Fruit fly (Drosophila melanogaster) whole organism, prepupa: ENCODE data around the gene CG13306.

ENCODE experiments used
- Blimp-1 ChIP-seq: fragments of 200-800 bp; sonication (Bioruptor generic); optimal IDR thresholded peaks from 3 replicates; lab custom pipeline; 2017; ENCODE audit warnings: missing biosample characterization, missing genetic modification characterization, mild to moderate bottlenecking, moderate library complexity, missing genetic modification reagents
- CG16779 ChIP-seq: fragments of 200-800 bp; sonication (Bioruptor generic); optimal IDR thresholded peaks from 3 replicates; lab custom pipeline; 2017; ENCODE audit warnings: missing biosample characterization, mild to moderate bottlenecking, missing genetic modification characterization
- CG3919 ChIP-seq: fragments of 200-800 bp; sonication (Bioruptor generic); optimal IDR thresholded peaks from 3 replicates; lab custom pipeline; 2016; ENCODE audit warnings: missing biosample characterization, missing genetic modification characterization
- Gug ChIP-seq: fragments of 200-800 bp; sonication (Bioruptor generic); IDR thresholded peaks from 2 replicates; pipeline ENCODE4 v1.3.6; 2022; ENCODE audit warnings: missing biosample characterization, missing genetic modification characterization
- Met ChIP-seq: fragments of 200-800 bp; sonication (Bioruptor generic); optimal IDR thresholded peaks from 3 replicates; lab custom pipeline; 2016; ENCODE audit warnings: missing biosample characterization, missing genetic modification characterization
- fkh ChIP-seq: fragments of 200-800 bp; sonication (Bioruptor generic); optimal IDR thresholded peaks from 3 replicates; lab custom pipeline; 2017; ENCODE audit warnings: missing biosample characterization, mild to moderate bottlenecking, missing genetic modification characterization, moderate library complexity
- ss ChIP-seq, 2 experiments: fragments of 200-800 bp; sonication (Bioruptor generic); optimal IDR thresholded peaks; 2 replicates in 1 of 2; 3 replicates in 1 of 2; lab custom pipeline; 2017 to 2018; ENCODE audit warnings: mild to moderate bottlenecking in 2 of 2, missing biosample characterization in 2 of 2, missing genetic modification characterization in 2 of 2, moderate library complexity in 1 of 2

dm6 chr3L:8718602-8719001 lies 30.9 kb downstream of the CG13306 start:
- TF ChIP-seq ss (GFP tag; optimal IDR thresholded peaks at IDR 0.05; lab: Kevin White, UChicago) (no peak), CG16779 (tag; lab: Kevin White, UChicago) (no peak), CG3919 (peak; percentile 6), fkh (no peak), Met (GFP tag; lab: Kevin White, UChicago) (peak; percentile 13), Gug (GFP tag; lab: Robert Waterston, UW) (no peak), Blimp-1 (GFP tag; lab: Kevin White, UChicago) (no peak)
